Worm (Caenorhabditis elegans) whole organism, L3 larva: Measurements from ENCODE around the gene T15B7.8.

ENCODE experiments used
- R02D3.7 ChIP-seq: fragments of 150-350 bp; optimal IDR thresholded peaks from 2 replicates; lab custom pipeline; 2014; ENCODE audit warnings: missing biosample characterization, missing genetic modification characterization
- ama-1 ChIP-seq: fragments of 150-350 bp; optimal IDR thresholded peaks from 2 replicates; lab custom pipeline; 2018
- egl-5 ChIP-seq: fragments of 150-350 bp; optimal IDR thresholded peaks from 2 replicates; lab custom pipeline; 2017; ENCODE audit warnings: missing biosample characterization, missing genetic modification reagents, missing genetic modification characterization, inconsistent platforms
- fkh-10 ChIP-seq: sonication (generic microtip); optimal IDR thresholded peaks from 2 replicates; lab custom pipeline; 2017; ENCODE audit warnings: missing biosample characterization, missing genetic modification reagents, missing genetic modification characterization
- fos-1 ChIP-seq: fragments of 150-350 bp; optimal IDR thresholded peaks from 2 replicates; lab custom pipeline; 2014; ENCODE audit warnings: missing biosample characterization, missing genetic modification characterization
- jun-1 ChIP-seq: fragments of 150-350 bp; optimal IDR thresholded peaks from 2 replicates; lab custom pipeline; 2014; ENCODE audit warnings: missing biosample characterization, missing genetic modification reagents, missing genetic modification characterization
- lin-39 ChIP-seq: fragments of 150-350 bp; optimal IDR thresholded peaks from 2 replicates; lab custom pipeline; 2018; ENCODE audit warnings: missing biosample characterization, missing genetic modification reagents, missing genetic modification characterization
- mdl-1 ChIP-seq: fragments of 150-350 bp; optimal IDR thresholded peaks from 2 replicates; lab custom pipeline; 2014; ENCODE audit warnings: missing biosample characterization, missing genetic modification characterization
- nhr-12 ChIP-seq: fragments of 150-350 bp; optimal IDR thresholded peaks from 2 replicates; lab custom pipeline; 2014; ENCODE audit warnings: missing biosample characterization, missing genetic modification characterization
- nhr-237 ChIP-seq: fragments of 150-350 bp; optimal IDR thresholded peaks from 2 replicates; lab custom pipeline; 2014; ENCODE audit warnings: missing biosample characterization, missing genetic modification characterization
- pha-4 ChIP-seq: fragments of 150-350 bp; optimal IDR thresholded peaks from 2 replicates; lab custom pipeline; 2014; ENCODE audit warnings: missing biosample characterization, missing genetic modification reagents, missing genetic modification characterization
- skn-1 ChIP-seq: fragments of 150-350 bp; optimal IDR thresholded peaks from 2 replicates; lab custom pipeline; 2014; ENCODE audit warnings: missing biosample characterization, missing genetic modification characterization
- ztf-4 ChIP-seq: fragments of 150-350 bp; optimal IDR thresholded peaks from 2 replicates; lab custom pipeline; 2014; ENCODE audit warnings: missing biosample characterization, missing genetic modification characterization

DNA sequence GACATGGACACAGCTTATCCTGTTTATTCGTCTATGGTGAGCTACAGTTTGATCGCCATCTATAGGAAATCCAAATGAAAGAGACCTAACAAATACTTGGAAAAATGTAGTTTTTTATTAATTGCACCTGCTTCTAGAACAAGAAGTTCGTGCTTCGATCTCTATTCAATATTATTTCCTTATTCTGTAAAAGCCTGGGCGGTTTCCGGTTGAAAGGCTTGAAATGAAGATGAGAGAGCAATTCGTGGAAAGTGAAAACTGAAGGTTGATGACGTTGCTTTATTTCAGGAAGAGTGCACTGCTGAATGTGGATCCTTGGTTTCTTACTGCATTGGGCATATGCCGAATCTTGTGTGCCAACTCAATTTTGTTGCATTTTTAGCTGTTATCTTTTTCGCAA is 40.9 kb upstream of the T15B7.8 start:
- TF ChIP-seq fos-1 (tag; lab: Kevin White, UChicago) (no peak), egl-5 (tag; lab: Kevin White, UChicago) (no peak), R02D3.7 (tag; lab: Kevin White, UChicago) (no peak), nhr-12 (tag; lab: Kevin White, UChicago) (no peak), pha-4 (tag; lab: Kevin White, UChicago) (no peak), mdl-1 (no peak), lin-39 (tag; lab: Kevin White, UChicago) (no peak), skn-1 (no peak), ama-1 (lab: Kevin White, UChicago) (no peak), fkh-10 (GFP tag; lab: Kevin White, UChicago) (no peak), ztf-4 (tag; lab: Kevin White, UChicago) (no peak), nhr-237 (tag; lab: Kevin White, UChicago) (no peak), jun-1 (tag; lab: Kevin White, UChicago) (no peak)
